Fruit fly (Drosophila melanogaster) whole organism, embryonic: ENCODE results near the gene CG31174.

Experiments
- ATbp ChIP-seq: fragments of 200-800 bp; sonication (Bioruptor generic); optimal IDR thresholded peaks from 2 replicates; lab custom pipeline; 2017; ENCODE audit warnings: missing biosample characterization, mild to moderate bottlenecking, missing genetic modification characterization, missing genetic modification reagents
- CG1024 ChIP-seq: fragments of 200-800 bp; sonication (Bioruptor generic); IDR thresholded peaks from 2 replicates; pipeline ENCODE4 v1.3.6; 2022; ENCODE audit warnings: missing biosample characterization, missing genetic modification characterization
- CG10274 ChIP-seq: fragments of 200-800 bp; sonication (Bioruptor generic); optimal IDR thresholded peaks from 3 replicates; lab custom pipeline; 2017; ENCODE audit warnings: missing biosample characterization, mild to moderate bottlenecking, missing genetic modification characterization
- CG10654 ChIP-seq: fragments of 200-800 bp; sonication (Bioruptor generic); optimal IDR thresholded peaks from 2 replicates; lab custom pipeline; 2016; ENCODE audit warnings: missing biosample characterization, missing genetic modification characterization
- CG11696 ChIP-seq: fragments of 200-800 bp; sonication (Bioruptor generic); IDR thresholded peaks from 2 replicates; pipeline ENCODE4 v1.3.6; 2022; ENCODE audit warnings: missing biosample characterization, missing genetic modification characterization
- CG15073 ChIP-seq: fragments of 200-800 bp; sonication (Bioruptor generic); optimal IDR thresholded peaks from 2 replicates; lab custom pipeline; 2016; ENCODE audit warnings: missing biosample characterization, missing genetic modification characterization
- CG15514 ChIP-seq: fragments of 200-800 bp; sonication (Bioruptor generic); optimal IDR thresholded peaks from 3 replicates; lab custom pipeline; 2017; ENCODE audit warnings: missing biosample characterization, missing genetic modification characterization, mild to moderate bottlenecking, moderate library complexity, missing genetic modification reagents
- CG16815 ChIP-seq: fragments of 200-800 bp; sonication (Bioruptor generic); optimal IDR thresholded peaks from 3 replicates; lab custom pipeline; 2017; ENCODE audit warnings: missing biosample characterization, mild to moderate bottlenecking, missing genetic modification characterization
- CG17186 ChIP-seq: fragments of 200-800 bp; sonication (Bioruptor generic); optimal IDR thresholded peaks from 3 replicates; lab custom pipeline; 2017; ENCODE audit warnings: missing biosample characterization, missing genetic modification reagents, missing genetic modification characterization
- CG17361 ChIP-seq: fragments of 200-800 bp; sonication (Bioruptor generic); IDR thresholded peaks from 3 replicates; pipeline ENCODE4 v1.3.6; 2022; ENCODE audit warnings: missing biosample characterization, missing genetic modification characterization
- CG17612 ChIP-seq: fragments of 200-800 bp; sonication (Bioruptor generic); IDR thresholded peaks from 2 replicates; pipeline ENCODE4 v1.3.6; 2022; ENCODE audit warnings: missing biosample characterization, missing genetic modification characterization
- CG17912 ChIP-seq: fragments of 200-800 bp; sonication (Bioruptor generic); optimal IDR thresholded peaks from 2 replicates; lab custom pipeline; 2018; ENCODE audit warnings: missing biosample characterization, mild to moderate bottlenecking, missing genetic modification characterization
- CG18262 ChIP-seq: fragments of 200-800 bp; optimal IDR thresholded peaks from 3 replicates; lab custom pipeline; 2019; ENCODE audit warnings: missing biosample characterization, mild to moderate bottlenecking, missing genetic modification characterization, moderate library complexity
- CG31365 ChIP-seq: fragments of 200-800 bp; sonication (Bioruptor generic); optimal IDR thresholded peaks from 2 replicates; lab custom pipeline; 2018; ENCODE audit warnings: missing biosample characterization, mild to moderate bottlenecking, missing genetic modification characterization
- CG31441 ChIP-seq: fragments of 200-800 bp; sonication (Bioruptor generic); IDR thresholded peaks from 2 replicates; pipeline ENCODE4 v1.3.6; 2022; ENCODE audit warnings: missing biosample characterization, missing genetic modification characterization
- CG32767 ChIP-seq: fragments of 200-800 bp; sonication (Bioruptor generic); IDR thresholded peaks from 2 replicates; pipeline ENCODE4 v1.3.6; 2022; ENCODE audit warnings: missing biosample characterization, missing genetic modification characterization
- CG33557 ChIP-seq: fragments of 200-800 bp; sonication (Bioruptor generic); optimal IDR thresholded peaks from 2 replicates; lab custom pipeline; 2019; ENCODE audit warnings: missing biosample characterization, mild to moderate bottlenecking, missing genetic modification characterization, moderate library complexity
- CG3407 ChIP-seq: fragments of 200-800 bp; sonication (Bioruptor generic); optimal IDR thresholded peaks from 2 replicates; lab custom pipeline; 2018; ENCODE audit warnings: missing biosample characterization, mild to moderate bottlenecking, missing genetic modification characterization
- CG34422 ChIP-seq: fragments of 200-800 bp; sonication (Bioruptor generic); IDR thresholded peaks from 3 replicates; pipeline ENCODE4 v1.3.6; 2022; ENCODE audit warnings: missing biosample characterization, missing genetic modification characterization
- CG7556 ChIP-seq: fragments of 200-800 bp; sonication (Bioruptor generic); optimal IDR thresholded peaks from 2 replicates; lab custom pipeline; 2017; ENCODE audit warnings: missing biosample characterization, mild to moderate bottlenecking, missing genetic modification characterization
- CG7786 ChIP-seq: fragments of 200-800 bp; sonication (Bioruptor generic); optimal IDR thresholded peaks from 2 replicates; lab custom pipeline; 2016; ENCODE audit warnings: missing biosample characterization, missing genetic modification characterization
- Chrac-16 ChIP-seq: fragments of 200-800 bp; sonication (Bioruptor generic); optimal IDR thresholded peaks from 3 replicates; lab custom pipeline; 2016; ENCODE audit warnings: missing biosample characterization, missing genetic modification characterization
- CrebB ChIP-seq: fragments of 200-800 bp; sonication (Bioruptor generic); optimal IDR thresholded peaks from 3 replicates; lab custom pipeline; 2018; ENCODE audit warnings: missing biosample characterization, mild to moderate bottlenecking, missing genetic modification characterization
- D ChIP-seq, 2 experiments: fragments of 200-800 bp in 1 of 2; fragments of >200 bp in 1 of 2; sonication (Bioruptor generic) in 1 of 2; optimal IDR thresholded peaks; 2 replicates in 1 of 2; 3 replicates in 1 of 2; lab custom pipeline; 2017; ENCODE audit warnings: mild to moderate bottlenecking in 1 of 2, missing biosample characterization in 1 of 2, missing genetic modification characterization in 1 of 2, missing genetic modification reagents in 1 of 2
- D19B ChIP-seq: fragments of 200-800 bp; sonication (Bioruptor generic); optimal IDR thresholded peaks from 2 replicates; lab custom pipeline; 2017; ENCODE audit warnings: missing biosample characterization, mild to moderate bottlenecking, missing genetic modification characterization
- Dbx ChIP-seq: fragments of 200-800 bp; sonication (Bioruptor generic); IDR thresholded peaks from 3 replicates; pipeline ENCODE4 v1.3.6; 2022; ENCODE audit warnings: missing biosample characterization, missing genetic modification characterization
- Deaf1 ChIP-seq: fragments of 200-800 bp; optimal IDR thresholded peaks from 3 replicates; lab custom pipeline; 2019; ENCODE audit warnings: missing biosample characterization, mild to moderate bottlenecking, missing genetic modification characterization, moderate library complexity
- Fer2 ChIP-seq: fragments of 200-800 bp; sonication (Bioruptor generic); optimal IDR thresholded peaks from 2 replicates; lab custom pipeline; 2018; ENCODE audit warnings: missing biosample characterization, mild to moderate bottlenecking, missing genetic modification characterization, moderate library complexity
- Hey ChIP-seq: fragments of 200-800 bp; sonication (Bioruptor generic); optimal IDR thresholded peaks from 3 replicates; lab custom pipeline; 2018; ENCODE audit warnings: missing biosample characterization, mild to moderate bottlenecking, missing genetic modification characterization
- Lpt ChIP-seq: fragments of >200 bp; optimal IDR thresholded peaks from 2 replicates; lab custom pipeline; 2018; ENCODE audit warnings: missing biosample characterization, missing genetic modification characterization
- Max ChIP-seq: fragments of 200-800 bp; sonication (Bioruptor generic); optimal IDR thresholded peaks from 2 replicates; lab custom pipeline; 2016; ENCODE audit warnings: missing biosample characterization, mild to moderate bottlenecking, missing genetic modification characterization
- NC2β ChIP-seq: fragments of 200-800 bp; sonication (Bioruptor generic); optimal IDR thresholded peaks from 2 replicates; lab custom pipeline; 2016; ENCODE audit warnings: missing biosample characterization, missing genetic modification characterization
- Oaz ChIP-seq: fragments of 200-800 bp; sonication (Bioruptor generic); IDR thresholded peaks from 2 replicates; pipeline ENCODE4 v1.3.6; 2022; ENCODE audit warnings: missing biosample characterization, missing genetic modification characterization
- ap ChIP-seq: fragments of 200-800 bp; sonication (Bioruptor generic); IDR thresholded peaks from 2 replicates; pipeline ENCODE4 v1.3.6; 2022; ENCODE audit warnings: missing biosample characterization, missing genetic modification characterization
- bbx ChIP-seq: fragments of 200-800 bp; sonication (Bioruptor generic); IDR thresholded peaks from 2 replicates; pipeline ENCODE4 v1.3.6; 2022; ENCODE audit warnings: missing biosample characterization, missing genetic modification characterization; ENCODE audit not compliant: partially characterized antibody
- bcd ChIP-seq: fragments of 200-800 bp; sonication (Bioruptor generic); optimal IDR thresholded peaks from 2 replicates; lab custom pipeline; 2017; ENCODE audit warnings: missing biosample characterization, mild to moderate bottlenecking, missing genetic modification characterization
- cg ChIP-seq: fragments of 200-800 bp; sonication (Bioruptor generic); optimal IDR thresholded peaks from 3 replicates; lab custom pipeline; 2019; ENCODE audit warnings: missing biosample characterization, mild to moderate bottlenecking, missing genetic modification characterization, moderate library complexity
- danr ChIP-seq: fragments of 200-800 bp; sonication (Bioruptor generic); IDR thresholded peaks from 2 replicates; pipeline ENCODE4 v1.3.6; 2022; ENCODE audit warnings: missing biosample characterization, missing genetic modification characterization
- fd96Cb ChIP-seq: fragments of 200-800 bp; sonication (Bioruptor generic); optimal IDR thresholded peaks from 2 replicates; lab custom pipeline; 2018; ENCODE audit warnings: missing biosample characterization, mild to moderate bottlenecking, missing genetic modification characterization, moderate library complexity
- grn ChIP-seq: fragments of 200-800 bp; sonication (Bioruptor generic); optimal IDR thresholded peaks from 3 replicates; lab custom pipeline; 2017; ENCODE audit warnings: missing biosample characterization, missing genetic modification characterization
- gsb ChIP-seq: fragments of 200-800 bp; sonication (Bioruptor generic); IDR thresholded peaks from 2 replicates; pipeline ENCODE4 v1.3.6; 2022; ENCODE audit warnings: missing biosample characterization, missing genetic modification characterization
- ham ChIP-seq: fragments of 200-800 bp; sonication (Bioruptor generic); IDR thresholded peaks from 2 replicates; pipeline ENCODE4 v1.3.6; 2022; ENCODE audit warnings: missing biosample characterization, missing genetic modification characterization
- insv ChIP-seq, 2 experiments: fragments of 200-800 bp; sonication (Bioruptor generic); optimal IDR thresholded peaks; 3 replicates each; lab custom pipeline; 2016 to 2018; ENCODE audit warnings: missing biosample characterization in 2 of 2, missing genetic modification characterization in 2 of 2
- mirr ChIP-seq: fragments of 200-800 bp; sonication (Bioruptor generic); optimal IDR thresholded peaks from 3 replicates; lab custom pipeline; 2018; ENCODE audit warnings: missing biosample characterization, mild to moderate bottlenecking, missing genetic modification characterization
- prd ChIP-seq, 3 experiments: fragments of >200 bp in 2 of 3; fragments of 200-800 bp in 1 of 3; sonication (Bioruptor generic) in 1 of 3; optimal IDR thresholded peaks in 2 of 3; IDR thresholded peaks in 1 of 3; 2 replicates in 2 of 3; 3 replicates in 1 of 3; pipeline versions ENCODE4 v1.3.6 to Lab custom; 2017 to 2022; ENCODE audit warnings: missing biosample characterization in 1 of 3, missing genetic modification characterization in 1 of 3
- ro ChIP-seq: fragments of 200-800 bp; sonication (Bioruptor generic); IDR thresholded peaks from 2 replicates; pipeline ENCODE4 v1.3.6; 2022; ENCODE audit warnings: missing biosample characterization, missing genetic modification characterization
- so ChIP-seq: fragments of 200-800 bp; sonication (Bioruptor generic); IDR thresholded peaks from 3 replicates; pipeline ENCODE4 v1.3.6; 2022; ENCODE audit warnings: missing biosample characterization, missing genetic modification characterization
- sug ChIP-seq: fragments of 200-800 bp; optimal IDR thresholded peaks from 2 replicates; lab custom pipeline; 2019; ENCODE audit warnings: missing biosample characterization, mild to moderate bottlenecking, missing genetic modification characterization, moderate library complexity
- tap ChIP-seq: fragments of 200-800 bp; optimal IDR thresholded peaks from 3 replicates; lab custom pipeline; 2019; ENCODE audit warnings: missing biosample characterization, mild to moderate bottlenecking, missing genetic modification characterization, moderate library complexity

Gene CG31174

DNA sequence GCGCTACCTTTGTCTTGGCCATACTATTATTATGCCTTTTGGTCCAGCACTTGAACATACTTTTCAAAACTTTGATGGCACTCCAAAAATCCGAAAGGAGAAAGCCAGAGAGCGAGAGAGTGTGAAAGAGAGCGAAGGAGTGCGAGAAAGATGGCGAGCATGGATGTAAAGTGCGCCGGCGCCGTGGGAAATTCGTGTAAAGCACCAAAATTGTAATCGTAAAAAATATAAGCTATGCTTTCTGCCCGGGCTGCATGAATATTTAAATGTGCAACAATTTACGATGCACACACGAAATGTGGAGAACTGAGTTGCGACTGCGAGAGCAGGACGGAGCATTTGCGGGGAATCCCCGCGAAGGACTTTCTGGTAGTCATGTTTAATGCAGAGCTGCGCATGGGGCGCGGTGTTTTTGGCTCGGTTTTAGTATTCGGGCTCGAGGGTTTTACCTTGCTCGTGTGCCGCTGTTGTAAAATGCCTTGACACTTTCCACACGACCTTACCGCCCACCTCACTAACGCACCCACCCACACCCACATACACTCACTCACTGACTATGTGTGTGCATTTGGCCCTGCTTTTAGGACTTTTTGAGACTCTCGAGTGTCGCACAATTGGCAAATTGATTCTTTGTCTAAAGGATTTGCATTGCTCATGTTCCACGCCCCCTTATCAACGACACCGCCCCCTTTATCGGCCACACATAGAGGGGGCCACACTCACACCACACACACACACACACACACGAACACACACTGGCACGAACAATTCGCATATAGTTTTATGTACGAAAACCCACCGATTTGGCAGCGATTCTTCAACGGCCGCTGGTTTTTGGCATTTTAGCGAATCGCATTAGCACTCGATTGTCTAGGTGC lies 47.4 kb downstream of the CG31174 start (continued):
- TF ChIP-seq CG10274 (GFP tag; lab: Kevin White, UChicago) (no peak), CG18262 (tag; lab: Kevin White, UChicago) (no peak), CG34422 (no peak), sug (tag; lab: Kevin White, UChicago) (no peak), NC2β (no peak), D (optimal IDR thresholded peaks at IDR 0.05; lab: Kevin White, UChicago) (no peak), D (GFP tag; optimal IDR thresholded peaks at IDR 0.05; lab: Kevin White, UChicago) (no peak), fd96Cb (tag; lab: Kevin White, UChicago) (no peak), prd (optimal IDR thresholded peaks at IDR 0.05; lab: Kevin White, UChicago) (no peak), prd (GFP tag; IDR thresholded peaks at IDR 0.05; lab: Robert Waterston, UW) (no peak), mirr (GFP tag; lab: Kevin White, UChicago) (peak; percentile 15), Lpt (no peak), Chrac-16 (GFP tag; lab: Kevin White, UChicago) (no peak), Max (no peak), CG17612 (no peak), CG15514 (no peak), bbx (GFP tag; lab: Robert Waterston, UW) (no peak), Deaf1 (tag; lab: Kevin White, UChicago) (peak; percentile 70), ATbp (GFP tag; lab: Kevin White, UChicago) (no peak), Oaz (GFP tag; lab: Robert Waterston, UW) (no peak), CG17912 (no peak), CG1024 (GFP tag; lab: Robert Waterston, UW) (no peak), cg (GFP tag; lab: Kevin White, UChicago) (peak; percentile 88), grn (GFP tag; lab: Kevin White, UChicago) (no peak), tap (no peak), danr (no peak), CrebB (tag; lab: Kevin White, UChicago) (no peak), Hey (tag; lab: Kevin White, UChicago) (no peak), CG33557 (no peak), ro (GFP tag; lab: Robert Waterston, UW) (no peak), D19B (GFP tag; lab: Kevin White, UChicago) (no peak), CG10654 (GFP tag; lab: Kevin White, UChicago) (no peak), CG3407 (GFP tag; lab: Kevin White, UChicago) (no peak), gsb (GFP tag; lab: Robert Waterston, UW) (no peak), CG32767 (GFP tag; lab: Robert Waterston, UW) (peak; percentile 46; the same call in 1 of the 2 replicates), CG7556 (GFP tag; lab: Kevin White, UChicago) (no peak), ap (no peak), CG16815 (GFP tag; lab: Kevin White, UChicago) (no peak), CG31365 (tag; lab: Kevin White, UChicago) (no peak), ham (GFP tag; lab: Robert Waterston, UW) (no peak), so (GFP tag; lab: Robert Waterston, UW) (no peak), Dbx (GFP tag; lab: Robert Waterston, UW) (no peak), CG17361 (GFP tag; lab: Robert Waterston, UW) (no peak), Fer2 (tag; lab: Kevin White, UChicago) (no peak), insv (GFP tag; optimal IDR thresholded peaks at IDR 0.05; lab: Kevin White, UChicago) (no peak), CG11696 (GFP tag; lab: Robert Waterston, UW) (no peak), CG7786 (GFP tag; lab: Kevin White, UChicago) (no peak), bcd (no peak), CG17186 (GFP tag; lab: Kevin White, UChicago) (no peak), CG31441 (no peak), CG15073 (GFP tag; lab: Kevin White, UChicago) (no peak)
